Fruit fly (Drosophila melanogaster) whole organism, embryonic: ENCODE data around the gene CG32845.

Experiments
- Ada2b ChIP-seq: fragments of 200-800 bp; sonication (Bioruptor generic); IDR thresholded peaks from 2 replicates; pipeline ENCODE4 v1.3.6; 2022; ENCODE audit warnings: missing biosample characterization, missing genetic modification characterization
- Aef1 ChIP-seq: fragments of 200-800 bp; sonication (Bioruptor generic); IDR thresholded peaks from 3 replicates; pipeline ENCODE4 v1.3.6; 2022; ENCODE audit warnings: missing biosample characterization, missing genetic modification characterization
- B-H1 ChIP-seq: fragments of 200-800 bp; sonication (Bioruptor generic); IDR thresholded peaks from 3 replicates; pipeline ENCODE4 v1.3.6; 2022; ENCODE audit warnings: missing biosample characterization, missing genetic modification characterization
- CG10565 ChIP-seq: fragments of 200-800 bp; sonication (Bioruptor generic); optimal IDR thresholded peaks from 3 replicates; lab custom pipeline; 2016; ENCODE audit warnings: missing biosample characterization, mild to moderate bottlenecking, missing genetic modification characterization
- CG13287 ChIP-seq: fragments of 200-800 bp; sonication (Bioruptor generic); IDR thresholded peaks from 2 replicates; pipeline ENCODE4 v1.3.6; 2022; ENCODE audit warnings: missing biosample characterization, missing genetic modification characterization; ENCODE audit not compliant: partially characterized antibody
- CG13894 ChIP-seq: fragments of 200-800 bp; sonication (Bioruptor generic); optimal IDR thresholded peaks from 3 replicates; lab custom pipeline; 2018; ENCODE audit warnings: missing biosample characterization, mild to moderate bottlenecking, missing genetic modification characterization, moderate library complexity
- CG16863 ChIP-seq: fragments of 200-800 bp; sonication (Bioruptor generic); optimal IDR thresholded peaks from 3 replicates; lab custom pipeline; 2016; ENCODE audit warnings: missing biosample characterization, missing genetic modification characterization
- CG17829 ChIP-seq: fragments of 200-800 bp; optimal IDR thresholded peaks from 2 replicates; lab custom pipeline; 2019; ENCODE audit warnings: missing biosample characterization, mild to moderate bottlenecking, missing genetic modification characterization, moderate library complexity
- CG2129 ChIP-seq: fragments of 200-800 bp; sonication (Bioruptor generic); IDR thresholded peaks from 2 replicates; pipeline ENCODE4 v1.3.6; 2022; ENCODE audit warnings: missing biosample characterization, missing genetic modification characterization; ENCODE audit not compliant: partially characterized antibody
- CG2712 ChIP-seq: fragments of 200-800 bp; optimal IDR thresholded peaks from 3 replicates; lab custom pipeline; 2019; ENCODE audit warnings: missing biosample characterization, mild to moderate bottlenecking, missing genetic modification characterization, moderate library complexity
- CG32532 ChIP-seq: fragments of 200-800 bp; sonication (Bioruptor generic); IDR thresholded peaks from 2 replicates; pipeline ENCODE4 v1.3.6; 2022; ENCODE audit warnings: missing biosample characterization, missing genetic modification characterization
- CG34422 ChIP-seq: fragments of 200-800 bp; sonication (Bioruptor generic); IDR thresholded peaks from 3 replicates; pipeline ENCODE4 v1.3.6; 2022; ENCODE audit warnings: missing biosample characterization, missing genetic modification characterization
- CG4328 ChIP-seq: fragments of 200-800 bp; sonication (Bioruptor generic); optimal IDR thresholded peaks from 3 replicates; lab custom pipeline; 2017; ENCODE audit warnings: missing biosample characterization, missing genetic modification reagents, missing genetic modification characterization
- CG6791 ChIP-seq: fragments of 200-800 bp; sonication (Bioruptor generic); IDR thresholded peaks from 3 replicates; pipeline ENCODE4 v1.3.6; 2022; ENCODE audit warnings: missing biosample characterization, missing genetic modification characterization; ENCODE audit not compliant: partially characterized antibody
- CG7271 ChIP-seq: fragments of 200-800 bp; sonication (Bioruptor generic); optimal IDR thresholded peaks from 2 replicates; lab custom pipeline; 2018; ENCODE audit warnings: missing biosample characterization, mild to moderate bottlenecking, missing genetic modification characterization, moderate library complexity
- CG7357 ChIP-seq: fragments of 200-800 bp; sonication (Bioruptor generic); IDR thresholded peaks from 3 replicates; pipeline ENCODE4 v1.3.6; 2022; ENCODE audit warnings: missing biosample characterization, missing genetic modification characterization
- CG7556 ChIP-seq: fragments of 200-800 bp; sonication (Bioruptor generic); optimal IDR thresholded peaks from 2 replicates; lab custom pipeline; 2017; ENCODE audit warnings: missing biosample characterization, mild to moderate bottlenecking, missing genetic modification characterization
- D ChIP-seq, 2 experiments: fragments of 200-800 bp in 1 of 2; fragments of >200 bp in 1 of 2; sonication (Bioruptor generic) in 1 of 2; optimal IDR thresholded peaks; 2 replicates in 1 of 2; 3 replicates in 1 of 2; lab custom pipeline; 2017; ENCODE audit warnings: mild to moderate bottlenecking in 1 of 2, missing biosample characterization in 1 of 2, missing genetic modification characterization in 1 of 2, missing genetic modification reagents in 1 of 2
- Dbx ChIP-seq: fragments of 200-800 bp; sonication (Bioruptor generic); IDR thresholded peaks from 3 replicates; pipeline ENCODE4 v1.3.6; 2022; ENCODE audit warnings: missing biosample characterization, missing genetic modification characterization
- Elba2 ChIP-seq: fragments of 200-800 bp; sonication (Bioruptor generic); optimal IDR thresholded peaks from 3 replicates; lab custom pipeline; 2016; ENCODE audit warnings: missing biosample characterization, missing genetic modification characterization
- HLHmδ ChIP-seq: fragments of 200-800 bp; sonication (Bioruptor generic); optimal IDR thresholded peaks from 2 replicates; lab custom pipeline; 2018; ENCODE audit warnings: missing biosample characterization, mild to moderate bottlenecking, missing genetic modification characterization, moderate library complexity
- Jarid2 ChIP-seq: fragments of 200-800 bp; sonication (Bioruptor generic); optimal IDR thresholded peaks from 3 replicates; lab custom pipeline; 2017; ENCODE audit warnings: mild to moderate bottlenecking, missing biosample characterization, missing genetic modification reagents, missing genetic modification characterization
- Med ChIP-seq: fragments of 200-800 bp; sonication (Bioruptor generic); peaks from one replicate; lab custom pipeline; 2016; ENCODE audit warnings: missing biosample characterization, missing genetic modification characterization, mild to moderate bottlenecking, inconsistent platforms, moderate library complexity
- NC2α ChIP-seq: fragments of 200-800 bp; sonication (Bioruptor generic); optimal IDR thresholded peaks from 2 replicates; lab custom pipeline; 2016; ENCODE audit warnings: missing biosample characterization, missing genetic modification characterization
- Nf-YA ChIP-seq: fragments of 200-800 bp; sonication (Bioruptor generic); IDR thresholded peaks from 2 replicates; pipeline ENCODE4 v1.3.6; 2022; ENCODE audit warnings: missing biosample characterization, missing genetic modification characterization
- Opbp ChIP-seq: fragments of 200-800 bp; sonication (Bioruptor generic); IDR thresholded peaks from 3 replicates; pipeline ENCODE4 v1.3.6; 2022; ENCODE audit warnings: missing biosample characterization, missing genetic modification characterization; ENCODE audit not compliant: partially characterized antibody
- Pdp1 ChIP-seq, 2 experiments: fragments of 200-800 bp; sonication (Bioruptor generic); optimal IDR thresholded peaks; 3 replicates each; lab custom pipeline; 2016; ENCODE audit warnings: missing biosample characterization in 2 of 2, missing genetic modification characterization in 2 of 2, mild to moderate bottlenecking in 1 of 2, moderate library complexity in 1 of 2
- Rfx ChIP-seq: fragments of 200-800 bp; sonication (Bioruptor generic); IDR thresholded peaks from 2 replicates; pipeline ENCODE4 v1.3.6; 2022; ENCODE audit warnings: missing biosample characterization, missing genetic modification characterization
- Spps ChIP-seq: fragments of 200-800 bp; sonication (Bioruptor generic); optimal IDR thresholded peaks from 2 replicates; lab custom pipeline; 2018; ENCODE audit warnings: missing biosample characterization, mild to moderate bottlenecking, missing genetic modification characterization
- Trl ChIP-seq, 3 experiments: fragments of >200 bp in 2 of 3; fragments of 200-800 bp in 1 of 3; sonication (Bioruptor generic) in 1 of 3; optimal IDR thresholded peaks; 2 replicates in 1 of 3; 3 replicates in 2 of 3; lab custom pipeline; 2016 to 2017; ENCODE audit warnings: missing biosample characterization in 1 of 3, missing genetic modification characterization in 1 of 3
- al ChIP-seq: fragments of 200-800 bp; sonication (Bioruptor generic); IDR thresholded peaks from 2 replicates; pipeline ENCODE4 v1.3.6; 2022; ENCODE audit warnings: missing biosample characterization, missing genetic modification characterization
- amos ChIP-seq: fragments of 200-800 bp; sonication (Bioruptor generic); IDR thresholded peaks from 2 replicates; pipeline ENCODE4 v1.3.6; 2022; ENCODE audit warnings: missing biosample characterization, missing genetic modification characterization; ENCODE audit not compliant: partially characterized antibody
- ara ChIP-seq: fragments of 200-800 bp; sonication (Bioruptor generic); IDR thresholded peaks from 2 replicates; pipeline ENCODE4 v1.3.6; 2022; ENCODE audit warnings: missing biosample characterization, missing genetic modification characterization
- chinmo ChIP-seq: fragments of 200-800 bp; sonication (Bioruptor generic); IDR thresholded peaks from 4 replicates; pipeline ENCODE4 v1.3.6; 2022; ENCODE audit warnings: missing biosample characterization, missing genetic modification characterization; ENCODE audit not compliant: partially characterized antibody
- ci ChIP-seq: fragments of 200-800 bp; sonication (Bioruptor generic); IDR thresholded peaks from 3 replicates; pipeline ENCODE4 v1.3.6; 2022; ENCODE audit warnings: missing biosample characterization, missing genetic modification characterization
- dmrt11E ChIP-seq: fragments of 200-800 bp; sonication (Bioruptor generic); optimal IDR thresholded peaks from 3 replicates; lab custom pipeline; 2018; ENCODE audit warnings: missing biosample characterization, mild to moderate bottlenecking, missing genetic modification characterization, moderate library complexity
- gcm ChIP-seq: fragments of 200-800 bp; sonication (Bioruptor generic); optimal IDR thresholded peaks from 2 replicates; lab custom pipeline; 2019; ENCODE audit warnings: missing biosample characterization, mild to moderate bottlenecking, missing genetic modification characterization, moderate library complexity
- inv ChIP-seq: fragments of 200-800 bp; sonication (Bioruptor generic); IDR thresholded peaks from 2 replicates; pipeline ENCODE4 v1.3.6; 2022; ENCODE audit warnings: missing biosample characterization, missing genetic modification characterization; ENCODE audit not compliant: partially characterized antibody
- kah ChIP-seq: fragments of 200-800 bp; sonication (Bioruptor generic); optimal IDR thresholded peaks from 2 replicates; lab custom pipeline; 2018; ENCODE audit warnings: missing biosample characterization, mild to moderate bottlenecking, missing genetic modification characterization
- maf-S ChIP-seq: fragments of 200-800 bp; sonication (Bioruptor generic); optimal IDR thresholded peaks from 2 replicates; lab custom pipeline; 2016; ENCODE audit warnings: missing biosample characterization, missing genetic modification characterization
- mirr ChIP-seq: fragments of 200-800 bp; sonication (Bioruptor generic); optimal IDR thresholded peaks from 3 replicates; lab custom pipeline; 2018; ENCODE audit warnings: missing biosample characterization, mild to moderate bottlenecking, missing genetic modification characterization
- nau ChIP-seq: fragments of 200-800 bp; sonication (Bioruptor generic); optimal IDR thresholded peaks from 3 replicates; lab custom pipeline; 2017; ENCODE audit warnings: missing biosample characterization, mild to moderate bottlenecking, missing genetic modification characterization, missing genetic modification reagents
- p53 ChIP-seq: fragments of 200-800 bp; sonication (Bioruptor generic); optimal IDR thresholded peaks from 2 replicates; lab custom pipeline; 2016; ENCODE audit warnings: missing biosample characterization, missing genetic modification characterization
- pros ChIP-seq: fragments of 200-800 bp; sonication (Bioruptor generic); optimal IDR thresholded peaks from 3 replicates; lab custom pipeline; 2019; ENCODE audit warnings: missing biosample characterization, mild to moderate bottlenecking, missing genetic modification characterization, moderate library complexity
- sim ChIP-seq: fragments of 200-800 bp; sonication (Bioruptor generic); IDR thresholded peaks from 2 replicates; pipeline ENCODE4 v1.3.6; 2022; ENCODE audit warnings: missing biosample characterization, missing genetic modification characterization
- trem ChIP-seq: fragments of 200-800 bp; optimal IDR thresholded peaks from 3 replicates; lab custom pipeline; 2019; ENCODE audit warnings: missing biosample characterization, mild to moderate bottlenecking, missing genetic modification characterization, moderate library complexity
- tup ChIP-seq: fragments of 200-800 bp; sonication (Bioruptor generic); optimal IDR thresholded peaks from 2 replicates; lab custom pipeline; 2016; ENCODE audit warnings: missing biosample characterization, mild to moderate bottlenecking, missing genetic modification characterization, moderate library complexity

Gene CG32845

dm6 chr3L:271501-272249, 1.5 kb downstream of the CG32845 start:
- TF ChIP-seq D (optimal IDR thresholded peaks at IDR 0.05; lab: Kevin White, UChicago) (peak; percentile 58), D (GFP tag; optimal IDR thresholded peaks at IDR 0.05; lab: Kevin White, UChicago) (no peak), sim (no peak), chinmo (GFP tag; lab: Robert Waterston, UW) (peak; percentile 92; the same call in 3 of the 4 replicates), Dbx (GFP tag; lab: Robert Waterston, UW) (0 out of 3 replicates have a peak, but pooled peaks have one; percentile 28), CG17829 (tag; lab: Kevin White, UChicago) (peak; percentile 2), CG7271 (no peak), gcm (peak; percentile 77), dmrt11E (tag; lab: Kevin White, UChicago) (no peak), mirr (GFP tag; lab: Kevin White, UChicago) (no peak), ci (GFP tag; lab: Robert Waterston, UW) (peak; percentile 77; the same call in 2 of the 3 replicates), amos (peak; percentile 53; the same call in 1 of the 2 replicates), Jarid2 (GFP tag; lab: Kevin White, UChicago) (peak; percentile 94), CG7556 (peak; percentile 3), p53 (no peak), Trl (optimal IDR thresholded peaks at IDR 0.05; lab: Kevin White, UChicago) (peak; percentile 88 to 91), Trl (GFP tag; optimal IDR thresholded peaks at IDR 0.05; lab: Kevin White, UChicago) (no peak), Nf-YA (GFP tag; lab: Robert Waterston, UW) (no peak), tup (no peak), trem (tag; lab: Kevin White, UChicago) (no peak), Elba2 (GFP tag; lab: Kevin White, UChicago) (no peak), Spps (no peak), CG32532 (no peak; the same call in 1 of the 2 replicates), Med (GFP tag; lab: Kevin White, UChicago) (peak; percentile 72), Rfx (peak; percentile 30; the same call in 1 of the 2 replicates), B-H1 (no peak), Opbp (peak; percentile 63; the same call in 1 of the 3 replicates), CG2712 (no peak), CG13287 (GFP tag; lab: Robert Waterston, UW) (peak; percentile 51; the same call in 1 of the 2 replicates), maf-S (GFP tag; lab: Kevin White, UChicago) (no peak), kah (GFP tag; lab: Kevin White, UChicago) (no peak), CG16863 (GFP tag; lab: Kevin White, UChicago) (no peak), CG34422 (GFP tag; lab: Robert Waterston, UW) (peak; percentile 34; the same call in 1 of the 3 replicates), CG7357 (GFP tag; lab: Robert Waterston, UW) (no peak), Aef1 (GFP tag; lab: Robert Waterston, UW) (no peak), Ada2b (no peak), nau (GFP tag; lab: Kevin White, UChicago) (no peak), ara (GFP tag; lab: Robert Waterston, UW) (no peak), Pdp1 (GFP tag; optimal IDR thresholded peaks at IDR 0.05; lab: Kevin White, UChicago) (no peak), pros (GFP tag; lab: Kevin White, UChicago) (peak; percentile 99), HLHmδ (GFP tag; lab: Kevin White, UChicago) (peak; percentile 75), CG13894 (tag; lab: Kevin White, UChicago) (peak; percentile 43), CG4328 (no peak), CG6791 (GFP tag; lab: Robert Waterston, UW) (peak; percentile 43; the same call in 1 of the 3 replicates), al (no peak), CG2129 (GFP tag; lab: Robert Waterston, UW) (no peak), inv (0 out of 2 replicates have a peak, but pooled peaks have one; percentile 22), CG10565 (GFP tag; lab: Kevin White, UChicago) (no peak), NC2α (GFP tag; lab: Kevin White, UChicago) (no peak)
